Worm (Caenorhabditis elegans) whole organism, L2 larva: ENCODE results near the gene K11D12.13.

Experiments used
- ZK546.5 ChIP-seq: sonication (generic microtip); optimal IDR thresholded peaks from 2 replicates; lab custom pipeline; 2017; ENCODE audit warnings: missing biosample characterization, missing genetic modification characterization
- alr-1 ChIP-seq: fragments of 150-350 bp; optimal IDR thresholded peaks from 2 replicates; lab custom pipeline; 2014; ENCODE audit warnings: missing biosample characterization, missing genetic modification characterization
- aly-2 ChIP-seq: fragments of 150-350 bp; optimal IDR thresholded peaks from 2 replicates; lab custom pipeline; 2014; ENCODE audit warnings: missing biosample characterization, missing genetic modification characterization
- elt-1 ChIP-seq: fragments of 150-350 bp; optimal IDR thresholded peaks from 2 replicates; lab custom pipeline; 2014; ENCODE audit warnings: missing biosample characterization, missing genetic modification characterization
- lsy-2 ChIP-seq, 2 experiments: fragments of 150-350 bp in 1 of 2; sonication (generic microtip) in 1 of 2; optimal IDR thresholded peaks; 2 replicates each; lab custom pipeline; 2014 to 2017; ENCODE audit warnings: missing biosample characterization in 2 of 2, missing genetic modification characterization in 2 of 2
- nhr-12 ChIP-seq: fragments of 150-350 bp; optimal IDR thresholded peaks from 2 replicates; lab custom pipeline; 2014; ENCODE audit warnings: missing biosample characterization, missing genetic modification characterization
- snpc-4 ChIP-seq: fragments of 150-350 bp; optimal IDR thresholded peaks from 2 replicates; lab custom pipeline; 2014; ENCODE audit warnings: missing biosample characterization, missing genetic modification characterization
- zag-1 ChIP-seq: fragments of 150-350 bp; optimal IDR thresholded peaks from 2 replicates; lab custom pipeline; 2014; ENCODE audit warnings: missing biosample characterization, missing genetic modification characterization
- ztf-11 ChIP-seq: sonication (generic microtip); optimal IDR thresholded peaks from 2 replicates; lab custom pipeline; 2017; ENCODE audit warnings: missing biosample characterization, missing genetic modification characterization

DNA sequence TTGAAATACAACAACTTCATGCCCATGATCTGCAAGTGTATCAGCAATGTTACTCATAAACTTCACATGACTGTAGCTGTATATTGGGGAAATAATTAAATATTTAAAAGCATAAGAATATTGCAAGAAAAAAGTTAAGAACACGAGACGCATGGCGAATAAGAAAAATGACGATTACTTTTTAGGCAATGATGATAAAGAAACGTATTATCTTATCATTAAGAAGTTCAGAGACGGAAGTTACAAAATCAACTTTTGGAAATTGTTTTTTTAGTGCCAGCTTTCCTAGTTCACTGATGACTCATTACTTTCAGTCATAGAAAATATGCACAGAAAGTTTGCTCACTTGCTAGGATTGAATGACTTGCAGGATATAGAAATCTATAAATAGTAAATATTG lies 32.8 kb upstream of the K11D12.13 start, which contains the start of gene ugt-7:
- TF ChIP-seq lsy-2 (tag; optimal IDR thresholded peaks at IDR 0.05; lab: Kevin White, UChicago) (no peak), aly-2 (tag; lab: Kevin White, UChicago) (no peak), elt-1 (tag; lab: Kevin White, UChicago) (no peak), nhr-12 (tag; lab: Kevin White, UChicago) (no peak), snpc-4 (tag; lab: Kevin White, UChicago) (no peak), zag-1 (tag; lab: Kevin White, UChicago) (no peak), alr-1 (tag; lab: Kevin White, UChicago) (no peak), ztf-11 (tag; lab: Kevin White, UChicago) (no peak), ZK546.5 (no peak)
